Fruit fly (Drosophila melanogaster): ENCODE results near the gene ScsbetaA.

The ScsbetaA gene

dm6 chr3R:8927817-8928625 is 10.5 kb upstream of the ScsbetaA start (continued):
- no peak for TF ChIP-seq Dbx (GFP tag; IDR thresholded peaks at IDR 0.05)
- TF ChIP-seq Neu2 (GFP tag; optimal IDR thresholded peaks at IDR 0.05; ENCODE audit: borderline replicate concordance), result peak; percentile 61
- peak; percentile 37 for TF ChIP-seq schlank (tag; optimal IDR thresholded peaks at IDR 0.05)
- peak; percentile 59; the same call in 1 of the 3 replicates for TF ChIP-seq CG6175 (GFP tag; IDR thresholded peaks at IDR 0.05)
- peak; percentile 78 for TF ChIP-seq pnt (GFP tag; optimal IDR thresholded peaks at IDR 0.05)
- peak; percentile 23 for TF ChIP-seq CG10654 (GFP tag; optimal IDR thresholded peaks at IDR 0.05)
- peak; percentile 84 for TF ChIP-seq D19B (GFP tag; optimal IDR thresholded peaks at IDR 0.05)
- TF ChIP-seq cg (GFP tag; optimal IDR thresholded peaks at IDR 0.05), result peak; percentile 51
- no peak for TF ChIP-seq eyg (GFP tag; optimal IDR thresholded peaks at IDR 0.05)
- TF ChIP-seq CG32532 (GFP tag; IDR thresholded peaks at IDR 0.05), result peak; percentile 69
- TF ChIP-seq CG8359 (GFP tag; optimal IDR thresholded peaks at IDR 0.05; ENCODE audit: borderline replicate concordance), result peak; percentile 84
- TF ChIP-seq lbe (GFP tag; optimal IDR thresholded peaks at IDR 0.05), result peak; percentile 91
- TF ChIP-seq CG15601 (tag; optimal IDR thresholded peaks at IDR 0.05), result peak; percentile 71
- TF ChIP-seq CG32772 (GFP tag; IDR thresholded peaks at IDR 0.05), result peak; percentile 52
- TF ChIP-seq CG7839 (tag; optimal IDR thresholded peaks at IDR 0.05), result peak; percentile 81
- peak; percentile 26 for TF ChIP-seq Dek (tag; optimal IDR thresholded peaks at IDR 0.05)
- TF ChIP-seq CG1792 (GFP tag; optimal IDR thresholded peaks at IDR 0.05), result peak; percentile 7
- peak; percentile 72 for TF ChIP-seq Sox102F (GFP tag; optimal IDR thresholded peaks at IDR 0.05)
- no peak for TF ChIP-seq CG4617 (GFP tag; optimal IDR thresholded peaks at IDR 0.05; ENCODE audit: borderline replicate concordance)
- TF ChIP-seq Nf-YA (GFP tag; IDR thresholded peaks at IDR 0.05), result no peak
- TF ChIP-seq ato (GFP tag; IDR thresholded peaks at IDR 0.05; ENCODE audit: partially characterized antibody), result no peak
- peak; percentile 96 for TF ChIP-seq CG10979 (tag; optimal IDR thresholded peaks at IDR 0.05)
- peak; percentile 63 for TF ChIP-seq slp2 (GFP tag; optimal IDR thresholded peaks at IDR 0.05)
- no peak for TF ChIP-seq Dfd (GFP tag; optimal IDR thresholded peaks at IDR 0.05)
- TF ChIP-seq Mrtf (GFP tag; IDR thresholded peaks at IDR 0.05), result peak; percentile 52; the same call in 1 of the 3 replicates
- peak; percentile 86 for TF ChIP-seq CG6813 (GFP tag; optimal IDR thresholded peaks at IDR 0.05)
- TF ChIP-seq ara (GFP tag; IDR thresholded peaks at IDR 0.05), result peak; percentile 89
- peak; percentile 79 for TF ChIP-seq CG15011 (GFP tag; optimal IDR thresholded peaks at IDR 0.05)
- peak; percentile 73 for TF ChIP-seq ATbp (GFP tag; optimal IDR thresholded peaks at IDR 0.05)
- no peak for TF ChIP-seq abd-A (tag; optimal IDR thresholded peaks at IDR 0.05)
- TF ChIP-seq CG10959 (GFP tag; IDR thresholded peaks at IDR 0.05), result peak; percentile 44; the same call in 1 of the 2 replicates
- peak; percentile 72 for TF ChIP-seq Hsf (GFP tag; optimal IDR thresholded peaks at IDR 0.05)
- TF ChIP-seq CG11247 (GFP tag; IDR thresholded peaks at IDR 0.05), result no peak
- peak; percentile 46; the same call in 1 of the 3 replicates for TF ChIP-seq CG7357 (GFP tag; IDR thresholded peaks at IDR 0.05)
- TF ChIP-seq Ptx1 (GFP tag; IDR thresholded peaks at IDR 0.05), result peak; percentile 70
- TF ChIP-seq lov (optimal IDR thresholded peaks at IDR 0.05), result no peak
- no peak for TF ChIP-seq lov (GFP tag; IDR thresholded peaks at IDR 0.05)
- peak; percentile 44 for TF ChIP-seq CG4707 (GFP tag; optimal IDR thresholded peaks at IDR 0.05)
- no peak for TF ChIP-seq CG3995 (GFP tag; optimal IDR thresholded peaks at IDR 0.05)
- TF ChIP-seq NK7.1 (GFP tag; optimal IDR thresholded peaks at IDR 0.05), result no peak
- TF ChIP-seq CG15269 (tag; optimal IDR thresholded peaks at IDR 0.05), result peak; percentile 68
- no peak for TF ChIP-seq bowl (GFP tag; IDR thresholded peaks at IDR 0.05)
- TF ChIP-seq HmgZ (tag; optimal IDR thresholded peaks at IDR 0.05), result peak; percentile 71
- TF ChIP-seq so (GFP tag; IDR thresholded peaks at IDR 0.05), result no peak
- no peak for TF ChIP-seq CG3065 (GFP tag; optimal IDR thresholded peaks at IDR 0.05)
- no peak for TF ChIP-seq wor (GFP tag; IDR thresholded peaks at IDR 0.05)
- peak; percentile 85 for TF ChIP-seq fd96Cb (tag; optimal IDR thresholded peaks at IDR 0.05)
- 0 out of 2 replicates have a peak, but pooled peaks have one; percentile 15 for TF ChIP-seq gt (GFP tag; IDR thresholded peaks at IDR 0.05)
- peak; percentile 83 for TF ChIP-seq Ets65A (GFP tag)
